Worm (Caenorhabditis elegans) whole organism, L4 larva: Measurements from ENCODE around the gene orc-4.

Source experiments
- ceh-28 ChIP-seq: fragments of 150-350 bp; optimal IDR thresholded peaks from 2 replicates; lab custom pipeline; 2014; ENCODE audit warnings: missing biosample characterization, missing genetic modification reagents, missing genetic modification characterization
- cey-2 ChIP-seq: sonication (generic microtip); optimal IDR thresholded peaks from 3 replicates; lab custom pipeline; 2017; ENCODE audit warnings: missing genetic modification characterization, mild to moderate bottlenecking, missing compliant biosample characterization, antibody characterized with exemption, borderline replicate concordance; ENCODE audit not compliant: insufficient read depth
- hmg-1.1 ChIP-seq: fragments of 200-800 bp; sonication (Bioruptor generic); IDR thresholded peaks from 2 replicates; pipeline ENCODE4 v1.3.6; 2022; ENCODE audit warnings: missing genetic modification reagents, missing genetic modification characterization, missing compliant biosample characterization
- nhr-11 ChIP-seq: fragments of 150-350 bp; optimal IDR thresholded peaks from 2 replicates; lab custom pipeline; 2014; ENCODE audit warnings: missing biosample characterization, missing genetic modification characterization

- TF ChIP-seq ceh-28 (tag; lab: Kevin White, UChicago) = no peak
- TF ChIP-seq hmg-1.1 (GFP tag; lab: Robert Waterston, UW) = no peak
- no peak for TF ChIP-seq nhr-11 (tag; lab: Kevin White, UChicago)
- TF ChIP-seq cey-2 = no peak
Observed at ce11 chrIII:10612333-10612732, 33.6 kb upstream of the orc-4 start, which contains the start of gene Y39A1A.24.
